Worm (Caenorhabditis elegans): ENCODE data around the gene C27B7.9.

- no peak for TF ChIP-seq flt-1 (GFP tag; IDR thresholded peaks at IDR 0.05)
- no peak for TF ChIP-seq ztf-29 (GFP tag; IDR thresholded peaks at IDR 0.05)
Measured at ce11 chrIV:8956189-8956588, 40.3 kb upstream of the C27B7.9 start, which contains the start of gene tpra-1.
